Fruit fly (Drosophila melanogaster): Measurements from ENCODE around the gene ome.

ome gene

dm6 chr3L:14786230-14786850 is 113.7 kb downstream of the ome start, which contains the start of the genes bmm and Tdrd3 (continued):
- TF ChIP-seq onecut (GFP tag; IDR thresholded peaks at IDR 0.05) (0 out of 2 replicates have a peak, but pooled peaks have one; percentile 6), HLH3B (GFP tag; IDR thresholded peaks at IDR 0.05) (peak; percentile 75), chm (GFP tag; IDR thresholded peaks at IDR 0.05) (peak; percentile 76), ase (GFP tag; IDR thresholded peaks at IDR 0.05) (peak; percentile 31; the same call in 2 of the 3 replicates), CG3838 (GFP tag; optimal IDR thresholded peaks at IDR 0.05) (peak; percentile 48), nau (GFP tag; optimal IDR thresholded peaks at IDR 0.05) (no peak), CTCF (GFP tag; optimal IDR thresholded peaks at IDR 0.05) (no peak), CG7786 (GFP tag; optimal IDR thresholded peaks at IDR 0.05) (peak; percentile 62), Elba2 (GFP tag; optimal IDR thresholded peaks at IDR 0.05) (peak; percentile 36), CG17361 (GFP tag; IDR thresholded peaks at IDR 0.05) (peak; percentile 93), CG14014 (GFP tag; IDR thresholded peaks at IDR 0.05) (peak; percentile 77), Six4 (GFP tag; optimal IDR thresholded peaks at IDR 0.05) (peak; percentile 64), ERR (GFP tag; optimal IDR thresholded peaks at IDR 0.05) (no peak), D (optimal IDR thresholded peaks at IDR 0.05) (no peak), D (GFP tag; optimal IDR thresholded peaks at IDR 0.05) (peak; percentile 32), CG1024 (GFP tag; IDR thresholded peaks at IDR 0.05) (peak; percentile 39; the same call in 1 of the 2 replicates), tgo (GFP tag; IDR thresholded peaks at IDR 0.05) (peak; percentile 76), MBD-R2 (GFP tag; IDR thresholded peaks at IDR 0.05) (peak; percentile 75), PHDP (tag; optimal IDR thresholded peaks at IDR 0.05) (peak; percentile 84), CG11695 (GFP tag; IDR thresholded peaks at IDR 0.05) (0 out of 3 replicates have a peak, but pooled peaks have one; percentile 12), grau (tag; optimal IDR thresholded peaks at IDR 0.05) (peak; percentile 90), pita (GFP tag; optimal IDR thresholded peaks at IDR 0.05) (no peak), CG4707 (GFP tag; optimal IDR thresholded peaks at IDR 0.05) (peak; percentile 51), Lhr (GFP tag; optimal IDR thresholded peaks at IDR 0.05) (peak; percentile 67), D19B (GFP tag; optimal IDR thresholded peaks at IDR 0.05) (peak; percentile 38), CG2120 (GFP tag; optimal IDR thresholded peaks at IDR 0.05) (peak; percentile 84), slbo (GFP tag; IDR thresholded peaks at IDR 0.05) (peak; percentile 94), Ptx1 (GFP tag; IDR thresholded peaks at IDR 0.05) (peak; percentile 64), Neu2 (GFP tag; optimal IDR thresholded peaks at IDR 0.05; ENCODE audit: borderline replicate concordance) (no peak), Meics (GFP tag; optimal IDR thresholded peaks at IDR 0.05) (peak; percentile 89), CG30403 (GFP tag; optimal IDR thresholded peaks at IDR 0.05) (peak; percentile 89), CG11247 (GFP tag; IDR thresholded peaks at IDR 0.05) (peak; percentile 80), Eip74EF (GFP tag; optimal IDR thresholded peaks at IDR 0.05) (peak in 1 of 2 experiments; percentile 61), twi (tag; optimal IDR thresholded peaks at IDR 0.05) (peak; percentile 77), phol (tag; optimal IDR thresholded peaks at IDR 0.05) (peak; percentile 89), stc (GFP tag; IDR thresholded peaks at IDR 0.05) (peak; percentile 25; the same call in 1 of the 2 replicates), CG13296 (GFP tag; optimal IDR thresholded peaks at IDR 0.05) (peak; percentile 77), cwo (GFP tag; optimal IDR thresholded peaks at IDR 0.05) (peak; percentile 69), CG9797 (GFP tag; optimal IDR thresholded peaks at IDR 0.05) (peak; percentile 75), slp2 (GFP tag; optimal IDR thresholded peaks at IDR 0.05) (no peak), ttk (GFP tag; IDR thresholded peaks at IDR 0.05) (peak; percentile 61; the same call in 1 of the 2 replicates), Ada2b (GFP tag; IDR thresholded peaks at IDR 0.05) (peak; percentile 63), disco-r (GFP tag; optimal IDR thresholded peaks at IDR 0.05) (peak; percentile 40), CG2116 (GFP tag; optimal IDR thresholded peaks at IDR 0.05) (peak; percentile 81), sob (GFP tag; IDR thresholded peaks at IDR 0.05) (peak; percentile 89), CG10147 (GFP tag; optimal IDR thresholded peaks at IDR 0.05) (peak; percentile 86), insv (GFP tag; optimal IDR thresholded peaks at IDR 0.05) (peak in 1 of 2 experiments; percentile 63), Dek (tag; optimal IDR thresholded peaks at IDR 0.05) (peak; percentile 85), Sox102F (GFP tag; optimal IDR thresholded peaks at IDR 0.05) (peak; percentile 83), CG16813 (GFP tag; IDR thresholded peaks at IDR 0.05; ENCODE audit: partially characterized antibody) (peak; percentile 92), CG12104 (GFP tag; optimal IDR thresholded peaks at IDR 0.05) (peak; percentile 83)

Data from whole organism, embryonic.